Fruit fly (Drosophila melanogaster): ENCODE data around the gene CG15406.
A peak's percentile ranks its signal among the peaks of the same experiment; 100 is the strongest.

CG15406 gene

DNA sequence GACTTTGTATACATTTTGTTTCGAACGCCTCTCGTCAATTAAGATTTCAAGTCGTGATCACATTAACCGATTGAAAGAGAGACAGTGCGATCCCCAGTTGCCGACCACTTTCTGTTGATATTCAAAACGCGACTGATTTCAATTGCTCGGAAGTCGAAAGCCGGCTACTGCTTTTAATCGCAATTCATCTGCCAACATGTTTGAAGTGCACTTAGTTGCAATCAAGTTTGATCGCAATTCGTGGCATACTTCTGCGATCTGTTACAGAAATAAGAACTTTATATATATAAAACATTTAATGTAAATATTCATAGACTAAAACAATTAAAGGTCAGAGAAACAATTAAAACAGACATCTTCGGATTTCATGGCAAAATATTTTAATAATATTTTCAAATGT lies 14.4 kb upstream of the CG15406 start, which contains the start of gene CG9664:
CG9664 (minus strand) TSS at position 135 of the 400 bp plus-strand sequence.
- TF ChIP-seq CG33017 (tag; optimal IDR thresholded peaks at IDR 0.05) (peak; percentile 13), kay (GFP tag; ENCODE audit: borderline replicate concordance) (peak; percentile 24), Clk (GFP tag; optimal IDR thresholded peaks at IDR 0.05) (no peak)

DNA sequence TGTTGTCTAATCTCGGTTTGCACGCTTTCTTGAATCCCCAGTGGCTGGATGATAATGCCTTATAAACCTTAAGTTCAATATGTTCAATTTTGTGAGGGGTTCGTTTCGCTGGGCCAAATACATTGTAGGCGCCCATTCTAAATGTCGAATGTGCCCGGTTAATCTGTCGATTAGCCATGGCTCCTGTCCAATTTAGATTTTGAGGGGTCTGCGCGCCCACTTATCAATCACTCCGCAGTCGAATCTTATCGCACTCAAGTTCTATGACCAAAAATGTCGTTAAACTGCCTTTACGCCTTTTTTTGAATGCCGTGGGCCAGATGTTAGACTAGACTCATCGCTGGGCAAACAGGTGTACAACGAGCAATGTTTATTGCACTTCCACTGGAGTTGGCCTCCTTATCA lies 11.0 kb upstream of the CG15406 start:
- peak; percentile 1 for TF ChIP-seq cic (GFP tag; optimal IDR thresholded peaks at IDR 0.05)
- no peak for TF ChIP-seq CG1620 (GFP tag; optimal IDR thresholded peaks at IDR 0.05)
- no peak for TF ChIP-seq pad (GFP tag; optimal IDR thresholded peaks at IDR 0.05)
- no peak for TF ChIP-seq CG7101 (tag; optimal IDR thresholded peaks at IDR 0.05)
- TF ChIP-seq Mnt (GFP tag; optimal IDR thresholded peaks at IDR 0.05) = no peak
- no peak for TF ChIP-seq CG11617 (GFP tag; optimal IDR thresholded peaks at IDR 0.05)

DNA sequence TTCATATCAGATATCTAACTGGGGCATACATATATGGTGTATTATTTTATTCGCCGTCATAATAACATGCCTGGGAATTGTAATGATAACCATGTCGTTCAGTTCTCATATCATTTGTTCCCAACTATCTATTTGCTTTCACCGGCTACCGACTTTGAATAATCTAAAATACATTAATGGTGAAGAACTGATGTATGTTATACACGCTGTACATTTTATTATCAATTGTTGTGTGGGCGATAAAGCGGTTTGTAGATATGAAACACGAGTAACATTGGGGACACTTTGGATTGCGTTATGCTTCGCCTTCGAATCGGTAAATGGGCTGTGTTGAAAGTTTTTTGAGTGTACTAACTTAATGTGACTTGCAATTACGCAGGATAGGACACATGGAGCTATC lies 9.9 kb upstream of the CG15406 start:
- no peak for TF ChIP-seq kay (GFP tag; ENCODE audit: borderline replicate concordance)
- no peak for TF ChIP-seq tj (GFP tag; optimal IDR thresholded peaks at IDR 0.05)
- no peak for TF ChIP-seq CG7045 (GFP tag; optimal IDR thresholded peaks at IDR 0.05)
- no peak for TF ChIP-seq Crg-1 (GFP tag; optimal IDR thresholded peaks at IDR 0.05)
- TF ChIP-seq CG14711 (tag; optimal IDR thresholded peaks at IDR 0.05) = no peak
- TF ChIP-seq Mnt (GFP tag; optimal IDR thresholded peaks at IDR 0.05) = no peak
- TF ChIP-seq CG12768 (GFP tag; optimal IDR thresholded peaks at IDR 0.05) = no peak
- no peak for TF ChIP-seq CG11617 (GFP tag; optimal IDR thresholded peaks at IDR 0.05)
- TF ChIP-seq cnc (optimal IDR thresholded peaks at IDR 0.05) = no peak
- no peak for TF ChIP-seq CG1620 (GFP tag; optimal IDR thresholded peaks at IDR 0.05)
- TF ChIP-seq CG7101 (tag; optimal IDR thresholded peaks at IDR 0.05) = no peak

DNA sequence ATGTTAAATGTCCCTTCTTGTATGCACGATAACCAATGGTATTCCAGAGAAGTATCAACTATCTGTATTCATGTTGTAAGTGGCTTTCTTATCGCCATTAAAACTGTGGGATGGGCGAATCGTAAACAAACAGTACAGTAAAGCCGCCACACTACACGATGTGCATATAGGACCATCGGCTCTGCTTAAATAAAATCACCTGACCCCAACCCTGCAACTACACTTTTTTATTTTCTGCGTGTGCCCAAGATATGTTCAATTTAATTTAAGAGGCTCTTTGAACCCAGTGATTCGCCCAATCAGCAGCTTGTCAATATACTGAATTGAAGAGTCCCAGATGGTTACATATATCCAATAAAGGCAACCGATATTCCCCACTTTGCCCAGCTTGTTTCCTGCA lies 9.2 kb upstream of the CG15406 start:
- no peak for TF ChIP-seq CG7045 (GFP tag; optimal IDR thresholded peaks at IDR 0.05)

DNA sequence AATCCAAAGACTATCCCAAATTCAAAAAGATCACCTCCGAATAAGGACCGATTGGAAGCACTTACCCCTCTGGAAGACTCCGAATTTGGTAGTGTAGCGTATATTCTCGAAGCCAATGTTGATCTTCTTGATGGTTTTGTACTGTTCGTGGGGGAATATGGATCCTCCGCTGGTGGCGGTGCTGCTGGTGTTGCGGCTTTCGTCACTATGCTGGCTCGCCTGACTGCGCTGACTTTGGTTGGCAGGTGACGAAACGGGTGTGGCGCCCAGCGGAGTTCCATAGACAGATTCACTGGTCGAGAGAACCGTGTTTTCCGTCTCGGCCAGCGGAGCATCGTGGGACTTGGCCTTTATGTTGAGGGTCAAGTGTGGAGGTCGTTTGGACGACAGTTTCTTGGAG lies 8.0 kb upstream of the CG15406 start:
- TF ChIP-seq cic (GFP tag; optimal IDR thresholded peaks at IDR 0.05) = no peak
- TF ChIP-seq ovo (GFP tag; optimal IDR thresholded peaks at IDR 0.05) = no peak
- no peak for TF ChIP-seq CG12768 (GFP tag; optimal IDR thresholded peaks at IDR 0.05)
- TF ChIP-seq CG7045 (GFP tag; optimal IDR thresholded peaks at IDR 0.05) = no peak
- no peak for TF ChIP-seq Hr96 (GFP tag; optimal IDR thresholded peaks at IDR 0.05)

DNA sequence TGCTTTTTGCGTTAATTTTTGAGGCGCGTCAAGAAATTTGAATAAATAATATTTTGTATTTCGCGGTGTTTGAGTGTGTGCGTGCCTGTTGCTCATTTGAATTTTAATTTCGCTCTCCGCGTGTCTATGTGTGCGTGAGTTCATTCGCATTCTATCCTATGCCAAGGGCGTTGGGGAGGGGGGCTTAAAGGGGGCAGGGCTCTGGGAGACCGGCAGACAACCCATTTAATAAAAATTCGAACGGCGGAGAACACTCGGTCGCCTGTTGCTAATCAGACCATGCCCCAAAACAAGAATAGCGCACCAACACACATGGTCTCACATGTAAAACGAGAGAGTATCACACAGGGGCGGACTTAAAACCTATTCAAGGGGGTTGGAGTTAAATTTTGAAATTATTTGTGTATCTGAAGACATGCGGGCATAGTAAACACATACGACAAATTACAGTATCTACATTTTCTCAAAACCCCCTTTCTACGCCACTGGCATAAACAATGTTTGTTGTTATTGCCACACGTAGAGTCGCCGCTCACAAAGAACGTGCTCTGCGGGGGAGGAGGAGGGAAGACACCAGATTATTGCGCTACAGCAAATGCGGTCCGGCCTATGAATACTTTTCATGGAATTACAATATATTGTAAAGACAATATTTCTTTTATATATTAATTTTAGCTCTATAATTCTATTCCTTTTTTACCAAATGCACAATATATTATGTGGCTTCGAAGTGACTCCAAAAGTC lies 7.1 kb upstream of the CG15406 start:
- TF ChIP-seq Mnt (GFP tag; optimal IDR thresholded peaks at IDR 0.05) (peak; percentile 99), CG33017 (tag; optimal IDR thresholded peaks at IDR 0.05) (peak; percentile 99), pad (GFP tag; optimal IDR thresholded peaks at IDR 0.05) (peak; percentile 96), CG11617 (GFP tag; optimal IDR thresholded peaks at IDR 0.05) (peak; percentile 99), Hr96 (GFP tag; optimal IDR thresholded peaks at IDR 0.05) (peak; percentile 100), toe (GFP tag; optimal IDR thresholded peaks at IDR 0.05) (peak; percentile 100), CG7045 (GFP tag; optimal IDR thresholded peaks at IDR 0.05) (peak; percentile 100), ovo (GFP tag; optimal IDR thresholded peaks at IDR 0.05) (peak; percentile 99), tj (GFP tag; optimal IDR thresholded peaks at IDR 0.05) (peak; percentile 95), CG7101 (tag; optimal IDR thresholded peaks at IDR 0.05) (peak; percentile 99), CG1620 (GFP tag; optimal IDR thresholded peaks at IDR 0.05) (peak; percentile 99), CG12768 (GFP tag; optimal IDR thresholded peaks at IDR 0.05) (peak; percentile 99), kay (GFP tag; ENCODE audit: borderline replicate concordance) (peak; percentile 99), CG5204 (GFP tag; optimal IDR thresholded peaks at IDR 0.05) (peak; percentile 100), CG14711 (tag; optimal IDR thresholded peaks at IDR 0.05) (peak; percentile 97), bab1 (GFP tag; optimal IDR thresholded peaks at IDR 0.05) (peak; percentile 99), Clk (GFP tag; optimal IDR thresholded peaks at IDR 0.05) (peak; percentile 99), cnc (optimal IDR thresholded peaks at IDR 0.05) (no peak), cic (GFP tag; optimal IDR thresholded peaks at IDR 0.05) (peak; percentile 93), Crg-1 (GFP tag; optimal IDR thresholded peaks at IDR 0.05) (peak; percentile 99)

DNA sequence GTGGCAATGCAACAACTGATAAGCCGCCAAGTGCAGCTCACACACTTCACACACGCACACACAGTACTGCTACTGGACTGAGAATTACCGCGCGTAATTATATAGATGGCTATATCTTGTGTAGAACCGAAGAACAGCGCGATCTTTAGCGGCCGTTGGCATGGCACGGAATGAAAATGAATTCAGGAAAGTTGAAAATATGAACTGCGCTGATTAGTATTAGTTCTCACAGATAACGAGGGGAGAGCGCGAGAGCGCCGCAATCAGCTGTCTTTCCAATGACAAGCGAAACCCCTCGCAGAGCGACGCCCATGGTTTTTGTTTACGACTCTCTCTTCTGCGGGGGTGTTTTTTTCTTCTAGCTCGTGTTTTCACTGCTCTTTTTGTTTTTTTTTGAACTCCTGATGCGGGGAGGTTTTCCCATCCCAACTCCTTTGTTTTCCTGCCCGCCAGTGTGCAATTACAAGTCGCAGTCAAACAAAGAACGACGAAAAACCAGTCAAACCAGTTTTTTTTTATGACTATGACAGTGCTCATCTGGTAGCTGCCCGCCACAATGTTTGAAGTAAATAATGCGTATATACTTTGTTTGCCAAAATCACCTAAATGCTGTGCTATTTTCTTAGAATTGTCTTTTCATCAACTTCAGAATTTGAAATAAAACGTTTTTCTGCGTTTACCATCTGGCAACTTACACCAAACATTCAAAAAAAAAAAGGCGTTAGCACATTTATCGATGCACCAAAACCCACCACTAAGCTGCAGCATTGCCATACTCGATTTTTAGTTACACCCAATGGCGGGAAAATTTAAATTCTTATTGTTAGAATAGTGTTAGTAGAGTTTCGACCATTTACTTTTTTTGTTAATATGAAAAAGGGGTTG lies 5.8 kb upstream of the CG15406 start, which contains the start of gene CG9663:
CG9663 (minus strand) TSS at position 173 of the 885 bp plus-strand sequence.
- TF ChIP-seq CG33017 (tag; optimal IDR thresholded peaks at IDR 0.05) = peak; percentile 46
- TF ChIP-seq CG7101 (tag; optimal IDR thresholded peaks at IDR 0.05) = peak; percentile 17
- TF ChIP-seq bab1 (GFP tag; optimal IDR thresholded peaks at IDR 0.05) = peak; percentile 20
- TF ChIP-seq toe (GFP tag; optimal IDR thresholded peaks at IDR 0.05) = no peak
- no peak for TF ChIP-seq CG11617 (GFP tag; optimal IDR thresholded peaks at IDR 0.05)
- TF ChIP-seq cnc (optimal IDR thresholded peaks at IDR 0.05) = peak in 1 of 2 experiments; percentile 14
- TF ChIP-seq Hr96 (GFP tag; optimal IDR thresholded peaks at IDR 0.05) = no peak
- peak; percentile 94 for TF ChIP-seq cic (GFP tag; optimal IDR thresholded peaks at IDR 0.05)
- peak; percentile 5 for TF ChIP-seq CG14711 (tag; optimal IDR thresholded peaks at IDR 0.05)
- no peak for TF ChIP-seq tj (GFP tag; optimal IDR thresholded peaks at IDR 0.05)
- TF ChIP-seq kay (GFP tag; ENCODE audit: borderline replicate concordance) = no peak
- peak; percentile 66 for TF ChIP-seq CG12768 (GFP tag; optimal IDR thresholded peaks at IDR 0.05)
- TF ChIP-seq CG7045 (GFP tag; optimal IDR thresholded peaks at IDR 0.05) = no peak
- TF ChIP-seq CG5204 (GFP tag; optimal IDR thresholded peaks at IDR 0.05) = no peak
- peak; percentile 78 for TF ChIP-seq Mnt (GFP tag; optimal IDR thresholded peaks at IDR 0.05)
- no peak for TF ChIP-seq pad (GFP tag; optimal IDR thresholded peaks at IDR 0.05)
- TF ChIP-seq ovo (GFP tag; optimal IDR thresholded peaks at IDR 0.05) = peak; percentile 6
- TF ChIP-seq Crg-1 (GFP tag; optimal IDR thresholded peaks at IDR 0.05) = no peak
- TF ChIP-seq Clk (GFP tag; optimal IDR thresholded peaks at IDR 0.05) = no peak
- no peak for TF ChIP-seq CG1620 (GFP tag; optimal IDR thresholded peaks at IDR 0.05)

Data from whole organism, adult.